Worm (Caenorhabditis elegans) whole organism, L4 larva: ENCODE measurements around the gene hpx-2.

ENCODE experiments used
- ZK546.5 ChIP-seq, 2 experiments: sonication (generic microtip); optimal IDR thresholded peaks; 2 replicates each; lab custom pipeline; 2017; ENCODE audit warnings: missing biosample characterization in 2 of 2, missing genetic modification characterization in 2 of 2
- gei-8 ChIP-seq: fragments of 200-800 bp; sonication (Bioruptor generic); optimal IDR thresholded peaks from 2 replicates; lab custom pipeline; 2018; ENCODE audit warnings: mild to moderate bottlenecking, missing genetic modification characterization, missing compliant biosample characterization

DNA sequence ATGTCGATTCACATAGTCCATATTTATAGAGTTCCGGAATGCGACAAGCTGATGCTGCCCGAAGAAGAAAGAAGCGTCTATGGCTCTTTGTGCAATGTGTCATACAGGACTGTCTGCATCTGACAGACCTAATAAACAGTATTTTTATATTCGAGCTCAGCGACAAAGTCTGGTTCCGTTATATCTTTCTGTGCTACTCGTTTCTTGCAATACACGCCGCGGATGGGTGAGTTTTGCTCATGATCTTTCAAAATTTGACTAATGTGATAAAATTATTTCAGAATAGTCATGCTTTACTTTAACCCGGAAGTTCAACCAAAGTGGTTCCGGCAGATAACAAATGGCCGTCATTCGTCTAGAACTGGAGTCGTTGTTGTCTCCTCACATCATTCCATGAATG is 13.4 kb downstream of the hpx-2 start:
- no peak for TF ChIP-seq gei-8 (GFP tag; lab: Kevin White, UChicago)
- TF ChIP-seq ZK546.5 (tag; optimal IDR thresholded peaks at IDR 0.05; lab: Kevin White, UChicago) = no peak
